Worm (Caenorhabditis elegans) whole organism, L1 larva: Measurements from ENCODE around the gene C05B5.8.

Source experiments
- aha-1 ChIP-seq: fragments of 150-350 bp; optimal IDR thresholded peaks from 2 replicates; lab custom pipeline; 2014; ENCODE audit warnings: missing biosample characterization, missing genetic modification characterization
- alr-1 ChIP-seq: fragments of 200-800 bp; sonication (Bioruptor generic); optimal IDR thresholded peaks from 2 replicates; lab custom pipeline; 2018; ENCODE audit warnings: borderline replicate concordance, mild to moderate bottlenecking, missing genetic modification characterization, missing compliant biosample characterization
- ceh-8 ChIP-seq: fragments of 200-800 bp; sonication (Bioruptor generic); optimal IDR thresholded peaks from 2 replicates; lab custom pipeline; 2018; ENCODE audit warnings: mild to moderate bottlenecking, missing genetic modification characterization, moderate library complexity, missing compliant biosample characterization
- ceh-82 ChIP-seq, 3 experiments: fragments of 150-350 bp in 1 of 3; sonication (generic microtip) in 2 of 3; optimal IDR thresholded peaks; 2 replicates each; lab custom pipeline; 2014 to 2017; ENCODE audit warnings: missing biosample characterization in 3 of 3, missing genetic modification characterization in 3 of 3
- ceh-88 ChIP-seq: fragments of 200-800 bp; sonication (Bioruptor generic); IDR thresholded peaks from 2 replicates; pipeline ENCODE4 v1.3.6; 2022; ENCODE audit warnings: missing genetic modification characterization, missing compliant biosample characterization
- ces-1 ChIP-seq: fragments of 150-350 bp; optimal IDR thresholded peaks from 2 replicates; lab custom pipeline; 2014; ENCODE audit warnings: missing biosample characterization, missing genetic modification reagents, missing genetic modification characterization
- efl-1 ChIP-seq, 4 experiments: fragments of 150-350 bp; optimal IDR thresholded peaks in 3 of 4; peaks in 1 of 4; 1 replicate in 1 of 4; 2 replicates in 3 of 4; lab custom pipeline; 2014; ENCODE audit warnings: missing biosample characterization in 2 of 4, missing genetic modification characterization in 2 of 4, missing genetic modification reagents in 2 of 4
- efl-3 ChIP-seq: fragments of 200-800 bp; sonication (Bioruptor generic); optimal IDR thresholded peaks from 2 replicates; lab custom pipeline; 2018; ENCODE audit warnings: mild to moderate bottlenecking, missing genetic modification characterization, missing compliant biosample characterization
- fkh-4 ChIP-seq: sonication (generic microtip); optimal IDR thresholded peaks from 2 replicates; lab custom pipeline; 2016; ENCODE audit warnings: missing compliant biosample characterization, missing genetic modification characterization, borderline replicate concordance
- hpl-2 ChIP-seq: fragments of 150-350 bp; optimal IDR thresholded peaks from 2 replicates; lab custom pipeline; 2014; ENCODE audit warnings: missing biosample characterization, missing genetic modification reagents, missing genetic modification characterization
- irx-1 ChIP-seq: sonication (generic microtip); optimal IDR thresholded peaks from 2 replicates; lab custom pipeline; 2016; ENCODE audit warnings: missing genetic modification characterization, missing compliant biosample characterization
- lin-14 ChIP-seq: fragments of 200-800 bp; sonication (Bioruptor generic); optimal IDR thresholded peaks from 2 replicates; lab custom pipeline; 2018; ENCODE audit warnings: mild to moderate bottlenecking, missing genetic modification characterization, moderate library complexity, missing compliant biosample characterization
- lin-35 ChIP-seq, 2 experiments: fragments of 150-350 bp; optimal IDR thresholded peaks; 2 replicates each; lab custom pipeline; 2014; ENCODE audit warnings: missing biosample characterization in 2 of 2, missing genetic modification characterization in 2 of 2, missing genetic modification reagents in 2 of 2
- mab-9 ChIP-seq: fragments of 200-800 bp; sonication (Bioruptor generic); IDR thresholded peaks from 2 replicates; pipeline ENCODE4 v1.3.6; 2022; ENCODE audit warnings: missing genetic modification reagents, missing genetic modification characterization, missing compliant biosample characterization
- mef-2 ChIP-seq: fragments of 150-350 bp; optimal IDR thresholded peaks from 2 replicates; lab custom pipeline; 2014; ENCODE audit warnings: missing biosample characterization, missing genetic modification characterization
- nhr-12 ChIP-seq: sonication (generic microtip); optimal IDR thresholded peaks from 2 replicates; lab custom pipeline; 2017; ENCODE audit warnings: missing biosample characterization, missing genetic modification characterization
- nhr-20 ChIP-seq: sonication (generic microtip); optimal IDR thresholded peaks from 2 replicates; lab custom pipeline; 2016; ENCODE audit warnings: mild to moderate bottlenecking, missing genetic modification characterization, missing compliant biosample characterization
- nhr-237 ChIP-seq: fragments of 150-350 bp; optimal IDR thresholded peaks from 2 replicates; lab custom pipeline; 2014; ENCODE audit warnings: missing biosample characterization, missing genetic modification characterization
- nhr-47 ChIP-seq: sonication (generic microtip); optimal IDR thresholded peaks from 2 replicates; lab custom pipeline; 2016; ENCODE audit warnings: mild to moderate bottlenecking, missing genetic modification characterization, moderate library complexity, missing compliant biosample characterization
- nhr-76 ChIP-seq: sonication (generic microtip); optimal IDR thresholded peaks from 2 replicates; lab custom pipeline; 2017; ENCODE audit warnings: missing biosample characterization, missing genetic modification characterization
- nhr-77 ChIP-seq: fragments of 150-350 bp; optimal IDR thresholded peaks from 2 replicates; lab custom pipeline; 2014; ENCODE audit warnings: missing biosample characterization, missing genetic modification characterization
- nhr-84 ChIP-seq: sonication (generic microtip); optimal IDR thresholded peaks from 2 replicates; lab custom pipeline; 2017; ENCODE audit warnings: missing biosample characterization, missing genetic modification characterization
- nhr-85 ChIP-seq: sonication (generic microtip); peaks from one replicate; lab custom pipeline; 2016; ENCODE audit warnings: missing genetic modification characterization, inconsistent platforms, missing compliant biosample characterization
- nhr-90 ChIP-seq: sonication (generic microtip); optimal IDR thresholded peaks from 2 replicates; lab custom pipeline; 2016; ENCODE audit warnings: mild to moderate bottlenecking, missing genetic modification characterization, missing compliant biosample characterization; ENCODE audit not compliant: poor library complexity
- pag-3 ChIP-seq: sonication (generic microtip); optimal IDR thresholded peaks from 2 replicates; lab custom pipeline; 2017; ENCODE audit warnings: missing genetic modification characterization, mild to moderate bottlenecking, missing compliant biosample characterization, antibody characterized with exemption, borderline replicate concordance; ENCODE audit not compliant: insufficient read depth
- pax-3 ChIP-seq: fragments of 200-800 bp; sonication (Bioruptor generic); optimal IDR thresholded peaks from 2 replicates; lab custom pipeline; 2018; ENCODE audit warnings: mild to moderate bottlenecking, missing genetic modification characterization, moderate library complexity, missing compliant biosample characterization
- pqm-1 ChIP-seq: sonication (generic microtip); optimal IDR thresholded peaks from 3 replicates; lab custom pipeline; 2017; ENCODE audit warnings: missing biosample characterization, missing genetic modification characterization
- rnt-1 ChIP-seq: sonication (generic microtip); optimal IDR thresholded peaks from 2 replicates; lab custom pipeline; 2016; ENCODE audit warnings: mild to moderate bottlenecking, missing genetic modification characterization, moderate library complexity, missing compliant biosample characterization
- skn-1 ChIP-seq: fragments of 150-350 bp; optimal IDR thresholded peaks from 2 replicates; lab custom pipeline; 2014; ENCODE audit warnings: missing biosample characterization, missing genetic modification characterization
- snu-23 ChIP-seq: sonication (generic microtip); optimal IDR thresholded peaks from 2 replicates; lab custom pipeline; 2016; ENCODE audit warnings: missing genetic modification characterization, missing compliant biosample characterization
- sox-4 ChIP-seq: sonication (generic microtip); optimal IDR thresholded peaks from 2 replicates; lab custom pipeline; 2016; ENCODE audit warnings: missing genetic modification characterization, missing compliant biosample characterization
- swsn-7 ChIP-seq: sonication (generic microtip); optimal IDR thresholded peaks from 2 replicates; lab custom pipeline; 2016; ENCODE audit warnings: missing genetic modification characterization, missing compliant biosample characterization
- tlp-1 ChIP-seq: fragments of 150-350 bp; optimal IDR thresholded peaks from 2 replicates; lab custom pipeline; 2014; ENCODE audit warnings: missing biosample characterization, missing genetic modification characterization
- unc-98 ChIP-seq: fragments of 200-800 bp; sonication (Bioruptor generic); IDR thresholded peaks from 2 replicates; pipeline ENCODE4 v1.3.6; 2022; ENCODE audit warnings: missing genetic modification characterization, missing compliant biosample characterization
- vab-15 ChIP-seq: sonication (generic microtip); optimal IDR thresholded peaks from 2 replicates; lab custom pipeline; 2017; ENCODE audit warnings: missing genotype, mild to moderate bottlenecking, missing genetic modification characterization, missing compliant biosample characterization
- xbp-1 ChIP-seq: sonication (generic microtip); optimal IDR thresholded peaks from 2 replicates; lab custom pipeline; 2016; ENCODE audit warnings: missing genetic modification characterization, missing compliant biosample characterization
- zip-4 ChIP-seq: fragments of 200-800 bp; sonication (Bioruptor generic); optimal IDR thresholded peaks from 2 replicates; lab custom pipeline; 2018; ENCODE audit warnings: mild to moderate bottlenecking, missing genetic modification characterization, moderate library complexity, missing compliant biosample characterization
- ztf-11 ChIP-seq, 2 experiments: sonication (generic microtip); optimal IDR thresholded peaks; 2 replicates each; lab custom pipeline; 2016 to 2017; ENCODE audit warnings: missing genetic modification characterization in 2 of 2, missing biosample characterization in 1 of 2, missing compliant biosample characterization in 1 of 2

Gene C05B5.8

ce11 chrIII:9956123-9956522 is 50.5 kb downstream of the C05B5.8 start, which contains the start of gene mog-1 (continued):
- TF ChIP-seq efl-3 (GFP tag; lab: Kevin White, UChicago) (no peak), ztf-11 (tag; optimal IDR thresholded peaks at IDR 0.05; lab: Kevin White, UChicago) (no peak), aha-1 (tag; lab: Kevin White, UChicago) (no peak), pag-3 (tag; lab: Kevin White, UChicago) (no peak), lin-14 (GFP tag; lab: Kevin White, UChicago) (peak; percentile 30), mab-9 (GFP tag; lab: Robert Waterston, UW) (no peak), ceh-8 (no peak), alr-1 (tag; lab: Kevin White, UChicago) (no peak), unc-98 (no peak), nhr-90 (tag; lab: Kevin White, UChicago) (no peak), rnt-1 (tag; lab: Kevin White, UChicago) (no peak), skn-1 (peak; percentile 18), mef-2 (tag; lab: Kevin White, UChicago) (no peak), efl-1 (optimal IDR thresholded peaks at IDR 0.05; lab: Kevin White, UChicago) (peak; percentile 7 to 19), efl-1 (GFP tag; optimal IDR thresholded peaks at IDR 0.05 in 1 of 2; lab: Kevin White, UChicago) (peak; percentile 43 to 51), nhr-47 (tag; lab: Kevin White, UChicago) (no peak), nhr-85 (no peak), ces-1 (GFP tag; lab: Kevin White, UChicago) (no peak), pax-3 (tag; lab: Kevin White, UChicago) (no peak), nhr-76 (no peak), nhr-84 (tag; lab: Kevin White, UChicago) (no peak), sox-4 (tag; lab: Kevin White, UChicago) (no peak), zip-4 (GFP tag; lab: Kevin White, UChicago) (no peak), hpl-2 (GFP tag; lab: Kevin White, UChicago) (no peak), irx-1 (tag; lab: Kevin White, UChicago) (no peak), ceh-88 (GFP tag; lab: Robert Waterston, UW) (no peak), nhr-77 (no peak), snu-23 (GFP tag; lab: Kevin White, UChicago) (peak; percentile 17), pqm-1 (tag; lab: Kevin White, UChicago) (no peak), xbp-1 (no peak), tlp-1 (tag; lab: Kevin White, UChicago) (no peak), vab-15 (tag; lab: Kevin White, UChicago) (no peak), swsn-7 (tag; lab: Kevin White, UChicago) (no peak), nhr-12 (tag; lab: Kevin White, UChicago) (no peak), lin-35 (GFP tag; optimal IDR thresholded peaks at IDR 0.05; lab: Kevin White, UChicago) (peak in 1 of 2 experiments; percentile 16), fkh-4 (tag; lab: Kevin White, UChicago) (no peak), nhr-20 (tag; lab: Kevin White, UChicago) (no peak), nhr-237 (no peak), ceh-82 (tag; optimal IDR thresholded peaks at IDR 0.05; lab: Kevin White, UChicago) (no peak)
